Worm (Caenorhabditis elegans): ENCODE results near the gene Y77E11A.8.
A peak's percentile ranks its signal among the peaks of the same experiment; 100 is the strongest.

The Y77E11A.8 gene

ce11 chrIV:1443997-1444678 lies 19.3 kb upstream of the Y77E11A.8 start:
- TF ChIP-seq F13H6.1 (tag; optimal IDR thresholded peaks at IDR 0.05) (no peak), pag-3 (tag; optimal IDR thresholded peaks at IDR 0.05; ENCODE audit: borderline replicate concordance) (no peak), ceh-22 (tag; optimal IDR thresholded peaks at IDR 0.05) (no peak), ceh-2 (tag; optimal IDR thresholded peaks at IDR 0.05) (no peak), T23F11.4 (GFP tag; optimal IDR thresholded peaks at IDR 0.05) (no peak), K02D7.2 (tag; optimal IDR thresholded peaks at IDR 0.05) (no peak), elt-2 (tag; optimal IDR thresholded peaks at IDR 0.05) (no peak), sox-4 (tag; optimal IDR thresholded peaks at IDR 0.05) (no peak)

- TF ChIP-seq elt-2 (tag; optimal IDR thresholded peaks at IDR 0.05): no peak
- TF ChIP-seq fkh-10 (GFP tag; optimal IDR thresholded peaks at IDR 0.05): no peak
- TF ChIP-seq unc-42 (tag; optimal IDR thresholded peaks at IDR 0.05): no peak
- no peak for TF ChIP-seq ttx-3 (tag; optimal IDR thresholded peaks at IDR 0.05)
- no peak for TF ChIP-seq C08G9.2 (tag; optimal IDR thresholded peaks at IDR 0.05)
- no peak for TF ChIP-seq ceh-24 (tag; optimal IDR thresholded peaks at IDR 0.05)
- no peak for TF ChIP-seq zip-5 (tag; optimal IDR thresholded peaks at IDR 0.05)
- TF ChIP-seq ceh-48 (tag; optimal IDR thresholded peaks at IDR 0.05): peak; percentile 81
Observed at ce11 chrIV:1443514-1443913, 18.7 kb upstream of the Y77E11A.8 start.

ce11 chrIV:1437625-1438024 lies 12.8 kb upstream of the Y77E11A.8 start:
- TF ChIP-seq ceh-48 (tag; optimal IDR thresholded peaks at IDR 0.05) (peak; percentile 39), hlh-30 (tag; optimal IDR thresholded peaks at IDR 0.05; ENCODE audit: insufficient read depth) (no peak)

- TF ChIP-seq ceh-48 (tag; optimal IDR thresholded peaks at IDR 0.05): peak; percentile 90
- no peak for TF ChIP-seq hlh-15 (tag; optimal IDR thresholded peaks at IDR 0.05)
Observed at ce11 chrIV:1435159-1435558, 10.3 kb upstream of the Y77E11A.8 start.

ce11 chrIV:1434554-1435089 lies 9.8 kb upstream of the Y77E11A.8 start, which contains the start of gene clp-6:
Gene clp-6 (minus strand): TSS chrIV:1435039.
- TF ChIP-seq ceh-48 (tag; optimal IDR thresholded peaks at IDR 0.05) (no peak), hlh-15 (tag; optimal IDR thresholded peaks at IDR 0.05) (no peak), pha-4 (tag; optimal IDR thresholded peaks at IDR 0.05) (no peak), Y22D7AL.16 (tag; optimal IDR thresholded peaks at IDR 0.05) (no peak), unc-86 (tag; optimal IDR thresholded peaks at IDR 0.05) (no peak), unc-55 (GFP tag; optimal IDR thresholded peaks at IDR 0.05) (no peak), ceh-6 (GFP tag; optimal IDR thresholded peaks at IDR 0.05) (no peak), unc-3 (GFP tag; conservative IDR thresholded peaks at IDR 0.05) (no peak), unc-3 (tag; optimal IDR thresholded peaks at IDR 0.05) (no peak), zip-5 (tag; optimal IDR thresholded peaks at IDR 0.05) (no peak)

- no peak for TF ChIP-seq ceh-45 (GFP tag; IDR thresholded peaks at IDR 0.05)
- no peak for TF ChIP-seq sdc-2 (tag; optimal IDR thresholded peaks at IDR 0.05)
- no peak for TF ChIP-seq dmd-4 (tag; optimal IDR thresholded peaks at IDR 0.05; ENCODE audit: borderline replicate concordance)
- TF ChIP-seq elt-4 (tag; optimal IDR thresholded peaks at IDR 0.05): no peak
- TF ChIP-seq pag-3 (tag; optimal IDR thresholded peaks at IDR 0.05; ENCODE audit: borderline replicate concordance): no peak
- no peak for TF ChIP-seq ceh-18 (tag; optimal IDR thresholded peaks at IDR 0.05)
- TF ChIP-seq K02D7.2 (tag; optimal IDR thresholded peaks at IDR 0.05): no peak
- TF ChIP-seq hlh-15 (tag; optimal IDR thresholded peaks at IDR 0.05): no peak
- TF ChIP-seq C38D4.7 (GFP tag; optimal IDR thresholded peaks at IDR 0.05): no peak
- no peak for TF ChIP-seq hlh-30 (tag; optimal IDR thresholded peaks at IDR 0.05; ENCODE audit: insufficient read depth)
- no peak for TF ChIP-seq che-1 (tag; optimal IDR thresholded peaks at IDR 0.05)
- no peak for TF ChIP-seq tbx-7 (tag; optimal IDR thresholded peaks at IDR 0.05)
- TF ChIP-seq sox-2 (GFP tag; IDR thresholded peaks at IDR 0.05): no peak
- TF ChIP-seq ceh-6 (GFP tag; optimal IDR thresholded peaks at IDR 0.05): no peak
- TF ChIP-seq dve-1 (tag; optimal IDR thresholded peaks at IDR 0.05): no peak
- TF ChIP-seq ceh-24 (tag; optimal IDR thresholded peaks at IDR 0.05): no peak
- no peak for TF ChIP-seq nhr-11 (tag; optimal IDR thresholded peaks at IDR 0.05)
- TF ChIP-seq F13H6.1 (tag; optimal IDR thresholded peaks at IDR 0.05): no peak
Observed at ce11 chrIV:1433978-1434377, 9.1 kb upstream of the Y77E11A.8 start.

All from whole organism, late embryonic.